Fruit fly (Drosophila melanogaster) whole organism, prepupa: ENCODE data around the gene scpr-C.

ENCODE experiments used
- Blimp-1 ChIP-seq: fragments of 200-800 bp; sonication (Bioruptor generic); optimal IDR thresholded peaks from 3 replicates; lab custom pipeline; 2017; ENCODE audit warnings: missing biosample characterization, missing genetic modification characterization, mild to moderate bottlenecking, moderate library complexity, missing genetic modification reagents
- CG10631 ChIP-seq: fragments of 200-800 bp; sonication (Bioruptor generic); optimal IDR thresholded peaks from 2 replicates; lab custom pipeline; 2016; ENCODE audit warnings: missing biosample characterization, missing genetic modification characterization
- CG10669 ChIP-seq: fragments of 200-800 bp; sonication (Bioruptor generic); optimal IDR thresholded peaks from 3 replicates; lab custom pipeline; 2018; ENCODE audit warnings: missing biosample characterization, mild to moderate bottlenecking, missing genetic modification characterization, moderate library complexity
- CG11294 ChIP-seq: fragments of 200-800 bp; sonication (Bioruptor generic); IDR thresholded peaks from 2 replicates; pipeline ENCODE4 v1.3.6; 2022; ENCODE audit warnings: missing biosample characterization, missing genetic modification characterization
- CG11762 ChIP-seq: fragments of 200-800 bp; sonication (Bioruptor generic); optimal IDR thresholded peaks from 3 replicates; lab custom pipeline; 2016; ENCODE audit warnings: missing biosample characterization, missing genetic modification characterization; ENCODE audit not compliant: insufficient read depth
- CG15336 ChIP-seq: fragments of 200-800 bp; sonication (Bioruptor generic); IDR thresholded peaks from 2 replicates; pipeline ENCODE4 v1.3.6; 2022; ENCODE audit warnings: missing biosample characterization, missing genetic modification characterization
- CG1621 ChIP-seq: fragments of 200-800 bp; sonication (Bioruptor generic); optimal IDR thresholded peaks from 3 replicates; lab custom pipeline; 2018; ENCODE audit warnings: missing biosample characterization, mild to moderate bottlenecking, missing genetic modification characterization
- CG3032 ChIP-seq: fragments of 200-800 bp; optimal IDR thresholded peaks from 2 replicates; lab custom pipeline; 2019; ENCODE audit warnings: missing biosample characterization, mild to moderate bottlenecking, missing genetic modification characterization, moderate library complexity
- CG32006 ChIP-seq: fragments of 200-800 bp; sonication (Bioruptor generic); optimal IDR thresholded peaks from 3 replicates; lab custom pipeline; 2017; ENCODE audit warnings: missing biosample characterization, mild to moderate bottlenecking, missing genetic modification characterization
- CG34406 ChIP-seq: fragments of 200-800 bp; sonication (Bioruptor generic); optimal IDR thresholded peaks from 3 replicates; lab custom pipeline; 2016; ENCODE audit warnings: missing biosample characterization, missing genetic modification characterization
- CG3919 ChIP-seq: fragments of 200-800 bp; sonication (Bioruptor generic); optimal IDR thresholded peaks from 3 replicates; lab custom pipeline; 2016; ENCODE audit warnings: missing biosample characterization, missing genetic modification characterization
- CG4318 ChIP-seq: fragments of 200-800 bp; sonication (Bioruptor generic); optimal IDR thresholded peaks from 3 replicates; lab custom pipeline; 2017; ENCODE audit warnings: missing biosample characterization, mild to moderate bottlenecking, missing genetic modification characterization
- CG6163 ChIP-seq: fragments of 200-800 bp; sonication (Bioruptor generic); IDR thresholded peaks from 3 replicates; pipeline ENCODE4 v1.3.6; 2022; ENCODE audit warnings: missing biosample characterization, missing genetic modification characterization
- CG6276 ChIP-seq: fragments of 200-800 bp; sonication (Bioruptor generic); optimal IDR thresholded peaks from 2 replicates; lab custom pipeline; 2017; ENCODE audit warnings: missing biosample characterization, mild to moderate bottlenecking, missing genetic modification characterization
- CG6792 ChIP-seq: fragments of 200-800 bp; sonication (Bioruptor generic); optimal IDR thresholded peaks from 3 replicates; lab custom pipeline; 2016; ENCODE audit warnings: missing biosample characterization, missing genetic modification characterization
- CG6854 ChIP-seq: fragments of 200-800 bp; sonication (Bioruptor generic); optimal IDR thresholded peaks from 2 replicates; lab custom pipeline; 2017; ENCODE audit warnings: missing biosample characterization, mild to moderate bottlenecking, missing genetic modification characterization
- CG7368 ChIP-seq: fragments of 200-800 bp; sonication (Bioruptor generic); optimal IDR thresholded peaks from 3 replicates; lab custom pipeline; 2016; ENCODE audit warnings: missing biosample characterization, missing genetic modification characterization
- CG8119 ChIP-seq: fragments of 200-800 bp; sonication (Bioruptor generic); IDR thresholded peaks from 3 replicates; pipeline ENCODE4 v1.3.6; 2022; ENCODE audit warnings: missing biosample characterization, missing genetic modification characterization
- CG8319 ChIP-seq: fragments of 200-800 bp; sonication (Bioruptor generic); optimal IDR thresholded peaks from 3 replicates; lab custom pipeline; 2016; ENCODE audit warnings: missing biosample characterization, missing genetic modification characterization
- CG8632 ChIP-seq: fragments of 200-800 bp; sonication (Bioruptor generic); optimal IDR thresholded peaks from 3 replicates; lab custom pipeline; 2016; ENCODE audit warnings: missing biosample characterization, missing genetic modification characterization
- CG9139 ChIP-seq: fragments of 200-800 bp; sonication (Bioruptor generic); optimal IDR thresholded peaks from 3 replicates; lab custom pipeline; 2017; ENCODE audit warnings: missing biosample characterization, mild to moderate bottlenecking, missing genetic modification characterization
- Eip93F ChIP-seq: fragments of 200-800 bp; sonication (Bioruptor generic); optimal IDR thresholded peaks from 2 replicates; lab custom pipeline; 2016; ENCODE audit warnings: missing biosample characterization, mild to moderate bottlenecking, missing genetic modification characterization
- Ets21C ChIP-seq: fragments of 200-800 bp; sonication (Bioruptor generic); optimal IDR thresholded peaks from 3 replicates; lab custom pipeline; 2016; ENCODE audit warnings: missing biosample characterization, missing genetic modification characterization
- Ets96B ChIP-seq: fragments of 200-800 bp; optimal IDR thresholded peaks from 2 replicates; lab custom pipeline; 2019; ENCODE audit warnings: missing biosample characterization, mild to moderate bottlenecking, missing genetic modification characterization, moderate library complexity
- Hr38 ChIP-seq: sonication (Bioruptor generic); optimal IDR thresholded peaks from 2 replicates; lab custom pipeline; 2016; ENCODE audit warnings: missing biosample characterization, missing genetic modification characterization
- Hr39 ChIP-seq: fragments of 200-800 bp; sonication (Bioruptor generic); optimal IDR thresholded peaks from 2 replicates; lab custom pipeline; 2016; ENCODE audit warnings: missing biosample characterization, missing genetic modification characterization
- Lpt ChIP-seq: fragments of 200-800 bp; sonication (Bioruptor generic); optimal IDR thresholded peaks from 3 replicates; lab custom pipeline; 2016; ENCODE audit warnings: missing biosample characterization, missing genetic modification characterization
- OdsH ChIP-seq: fragments of 200-800 bp; sonication (Bioruptor generic); optimal IDR thresholded peaks from 3 replicates; lab custom pipeline; 2016; ENCODE audit warnings: missing biosample characterization, missing genetic modification characterization
- Sox102F ChIP-seq: fragments of 200-800 bp; sonication (Bioruptor generic); optimal IDR thresholded peaks from 2 replicates; lab custom pipeline; 2016; ENCODE audit warnings: missing biosample characterization, mild to moderate bottlenecking, missing genetic modification characterization
- achi ChIP-seq: fragments of 200-800 bp; sonication (Bioruptor generic); optimal IDR thresholded peaks from 3 replicates; lab custom pipeline; 2016; ENCODE audit warnings: missing biosample characterization, missing genetic modification characterization
- acj6 ChIP-seq: fragments of 200-800 bp; sonication (Bioruptor generic); optimal IDR thresholded peaks from 3 replicates; lab custom pipeline; 2016; ENCODE audit warnings: missing biosample characterization, missing genetic modification characterization
- cyc ChIP-seq: fragments of 200-800 bp; sonication (Bioruptor generic); optimal IDR thresholded peaks from 3 replicates; lab custom pipeline; 2016; ENCODE audit warnings: missing biosample characterization, missing genetic modification characterization
- dac ChIP-seq: fragments of 200-800 bp; sonication (Bioruptor generic); optimal IDR thresholded peaks from 2 replicates; lab custom pipeline; 2017; ENCODE audit warnings: missing biosample characterization, mild to moderate bottlenecking, missing genetic modification characterization
- dsx ChIP-seq: fragments of 200-800 bp; optimal IDR thresholded peaks from 3 replicates; lab custom pipeline; 2019; ENCODE audit warnings: missing biosample characterization, mild to moderate bottlenecking, missing genetic modification characterization, moderate library complexity; ENCODE audit not compliant: poor library complexity, severe bottlenecking
- eg ChIP-seq: fragments of 200-800 bp; sonication (Bioruptor generic); IDR thresholded peaks from 3 replicates; pipeline ENCODE4 v1.3.6; 2022; ENCODE audit warnings: missing biosample characterization, missing genetic modification characterization
- esn ChIP-seq: fragments of 200-800 bp; sonication (Bioruptor generic); optimal IDR thresholded peaks from 2 replicates; lab custom pipeline; 2016; ENCODE audit warnings: missing biosample characterization, mild to moderate bottlenecking, missing genetic modification characterization, moderate library complexity
- fd85E ChIP-seq: fragments of 200-800 bp; sonication (Bioruptor generic); optimal IDR thresholded peaks from 3 replicates; lab custom pipeline; 2016; ENCODE audit warnings: missing biosample characterization, missing genetic modification characterization
- fkh ChIP-seq: fragments of 200-800 bp; sonication (Bioruptor generic); optimal IDR thresholded peaks from 3 replicates; lab custom pipeline; 2017; ENCODE audit warnings: missing biosample characterization, mild to moderate bottlenecking, missing genetic modification characterization, moderate library complexity
- lz ChIP-seq: fragments of 200-800 bp; sonication (Bioruptor generic); optimal IDR thresholded peaks from 3 replicates; lab custom pipeline; 2016; ENCODE audit warnings: missing biosample characterization, missing genetic modification characterization
- net ChIP-seq: fragments of 200-800 bp; sonication (Bioruptor generic); optimal IDR thresholded peaks from 3 replicates; lab custom pipeline; 2016; ENCODE audit warnings: missing biosample characterization, missing genetic modification characterization
- pdm3 ChIP-seq: fragments of 200-800 bp; sonication (Bioruptor generic); optimal IDR thresholded peaks from 3 replicates; lab custom pipeline; 2016; ENCODE audit warnings: missing biosample characterization, missing genetic modification characterization
- spab ChIP-seq: fragments of 200-800 bp; sonication (Bioruptor generic); optimal IDR thresholded peaks from 2 replicates; lab custom pipeline; 2017; ENCODE audit warnings: missing biosample characterization, mild to moderate bottlenecking, missing genetic modification characterization, missing genetic modification reagents
- svp ChIP-seq: fragments of 200-800 bp; sonication (Bioruptor generic); peaks from one replicate; lab custom pipeline; 2016; ENCODE audit warnings: missing biosample characterization, missing genetic modification characterization
- topi ChIP-seq: fragments of 200-800 bp; sonication (Bioruptor generic); optimal IDR thresholded peaks from 3 replicates; lab custom pipeline; 2016; ENCODE audit warnings: missing biosample characterization, missing genetic modification characterization
- vri ChIP-seq: fragments of 200-800 bp; sonication (Bioruptor generic); optimal IDR thresholded peaks from 3 replicates; lab custom pipeline; 2016; ENCODE audit warnings: missing biosample characterization, mild to moderate bottlenecking, missing genetic modification characterization

The scpr-C gene

DNA sequence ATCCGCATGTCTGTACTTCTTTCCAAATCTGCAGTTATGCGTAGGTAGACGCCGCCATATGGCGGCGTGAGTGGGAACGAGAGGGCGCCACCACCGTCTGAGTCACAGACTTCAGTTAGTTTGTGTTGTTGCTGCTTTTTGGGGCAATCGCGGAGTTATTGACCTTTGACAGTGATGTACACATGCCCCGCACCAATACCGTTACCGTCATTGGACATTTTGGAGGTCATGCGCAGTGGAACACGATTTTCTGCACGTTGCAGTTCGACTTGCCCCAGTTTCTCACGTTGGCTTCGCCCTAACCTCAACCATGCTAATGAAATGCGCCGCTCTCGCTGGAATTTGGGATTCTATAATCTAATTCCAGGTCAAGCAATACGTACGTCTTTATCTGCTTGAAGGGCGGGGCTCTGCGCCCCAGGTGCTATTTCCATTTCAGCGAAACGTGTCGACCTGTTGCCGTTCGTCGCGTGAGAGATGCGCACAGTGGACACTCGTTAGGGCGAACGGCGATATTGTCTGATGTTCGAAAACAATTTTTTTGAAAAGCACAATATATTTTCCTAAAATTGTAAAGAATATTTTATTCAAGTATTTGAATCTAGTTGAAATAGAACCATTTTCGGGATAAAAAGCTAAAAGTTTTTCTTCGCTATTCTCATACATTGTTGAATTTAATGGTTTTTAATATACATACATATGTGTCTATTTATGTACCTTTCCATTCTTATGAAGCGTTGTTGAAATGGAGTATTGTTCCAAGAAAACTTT, 13.8 kb upstream of the scpr-C start (continued):
- TF ChIP-seq Hr38: no peak
- peak; percentile 81 for TF ChIP-seq Hr39 (GFP tag; lab: Kevin White, UChicago)
- no peak for TF ChIP-seq spab (GFP tag; lab: Kevin White, UChicago)
- TF ChIP-seq CG34406 (GFP tag; lab: Kevin White, UChicago): peak; percentile 48
- TF ChIP-seq Ets96B: peak; percentile 42
- peak; percentile 68 for TF ChIP-seq OdsH (GFP tag; lab: Kevin White, UChicago)
- peak; percentile 28 for TF ChIP-seq Blimp-1 (GFP tag; lab: Kevin White, UChicago)
- TF ChIP-seq CG3032 (tag; lab: Kevin White, UChicago): peak; percentile 49
- peak; percentile 83 for TF ChIP-seq lz (GFP tag; lab: Kevin White, UChicago)
- TF ChIP-seq Lpt (GFP tag; lab: Kevin White, UChicago): peak; percentile 36
- peak; percentile 75 for TF ChIP-seq cyc
- peak; percentile 79 for TF ChIP-seq topi (GFP tag; lab: Kevin White, UChicago)
- peak; percentile 43 for TF ChIP-seq CG7368 (GFP tag; lab: Kevin White, UChicago)
- TF ChIP-seq vri (GFP tag; lab: Kevin White, UChicago): peak; percentile 39
- TF ChIP-seq achi: peak; percentile 67
- peak; percentile 57 for TF ChIP-seq CG6792 (GFP tag; lab: Kevin White, UChicago)
- no peak for TF ChIP-seq fd85E (GFP tag; lab: Kevin White, UChicago)
- TF ChIP-seq CG10669 (GFP tag; lab: Kevin White, UChicago): peak; percentile 53
- TF ChIP-seq Eip93F (GFP tag; lab: Kevin White, UChicago): peak; percentile 8
- TF ChIP-seq CG8119: peak; percentile 53; the same call in 2 of the 3 replicates
- no peak for TF ChIP-seq CG9139 (GFP tag; lab: Kevin White, UChicago)
- no peak for TF ChIP-seq CG4318 (GFP tag; lab: Kevin White, UChicago)
- TF ChIP-seq CG6163 (GFP tag; lab: Robert Waterston, UW): peak; percentile 70
- TF ChIP-seq dsx (GFP tag; lab: Kevin White, UChicago): peak; percentile 12
- TF ChIP-seq acj6 (GFP tag; lab: Kevin White, UChicago): peak; percentile 64
- no peak for TF ChIP-seq CG6276 (GFP tag; lab: Kevin White, UChicago)
- no peak for TF ChIP-seq fkh
- TF ChIP-seq, all 60 proteins: peak for 49

DNA sequence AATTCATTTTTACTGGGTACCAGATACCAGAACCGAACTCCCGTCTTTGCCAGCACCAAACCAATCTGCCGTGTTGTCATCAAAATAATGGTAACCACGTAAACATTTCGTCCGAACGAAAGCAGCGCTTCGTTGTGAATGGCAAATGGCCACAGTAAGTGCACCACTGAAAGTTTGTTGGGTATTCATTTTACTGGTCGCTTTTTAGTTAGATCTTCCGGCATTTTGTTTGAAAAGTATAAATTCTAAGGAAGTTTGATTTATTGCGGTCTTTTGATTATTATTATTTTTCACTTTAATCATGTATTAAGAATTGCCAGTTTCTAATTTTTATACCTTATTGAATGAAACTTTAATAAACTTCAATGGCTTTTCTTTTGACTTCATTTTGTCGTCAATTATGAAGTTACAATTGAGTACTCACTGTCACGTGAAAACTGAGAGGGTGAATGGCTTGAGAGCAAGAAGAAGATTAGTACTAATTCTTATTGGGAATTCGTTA, 10.8 kb upstream of the scpr-C start, which contains the start of gene ZnT86D:
Gene ZnT86D (minus strand): TSS at position 91 of the 502 bp plus-strand sequence.
- TF ChIP-seq topi (GFP tag; lab: Kevin White, UChicago): peak; percentile 78
- no peak for TF ChIP-seq CG6276 (GFP tag; lab: Kevin White, UChicago)
- no peak for TF ChIP-seq Hr38
- peak; percentile 74 for TF ChIP-seq CG32006 (GFP tag; lab: Kevin White, UChicago)
- peak; percentile 40 for TF ChIP-seq fkh
- no peak for TF ChIP-seq CG7368 (GFP tag; lab: Kevin White, UChicago)
- TF ChIP-seq CG8319 (GFP tag; lab: Kevin White, UChicago): no peak
- TF ChIP-seq CG11762 (GFP tag; lab: Kevin White, UChicago): peak; percentile 34
- peak; percentile 64 for TF ChIP-seq achi
- peak; percentile 75 for TF ChIP-seq Hr39 (GFP tag; lab: Kevin White, UChicago)
- peak; percentile 35 for TF ChIP-seq Blimp-1 (GFP tag; lab: Kevin White, UChicago)
- peak; percentile 76 for TF ChIP-seq cyc
- no peak for TF ChIP-seq CG8632 (GFP tag; lab: Kevin White, UChicago)
- peak; percentile 62 for TF ChIP-seq CG3919 (GFP tag; lab: Kevin White, UChicago)
- peak; percentile 61 for TF ChIP-seq eg
- TF ChIP-seq CG6854 (GFP tag; lab: Kevin White, UChicago): peak; percentile 51
- TF ChIP-seq Ets21C (GFP tag; lab: Kevin White, UChicago): peak; percentile 58
- TF ChIP-seq CG34406 (GFP tag; lab: Kevin White, UChicago): peak; percentile 50
- TF ChIP-seq net (GFP tag; lab: Kevin White, UChicago): peak; percentile 44
- TF ChIP-seq CG11294 (GFP tag; lab: Robert Waterston, UW): peak; percentile 47; the same call in 1 of the 2 replicates
- TF ChIP-seq CG6163 (GFP tag; lab: Robert Waterston, UW): 0 out of 3 replicates have a peak, but pooled peaks have one; percentile 29
- TF ChIP-seq CG8119: peak; percentile 51; the same call in 2 of the 3 replicates
- TF ChIP-seq esn (GFP tag; lab: Kevin White, UChicago): peak; percentile 83
- TF ChIP-seq CG10669 (GFP tag; lab: Kevin White, UChicago): peak; percentile 65
- TF ChIP-seq Sox102F (GFP tag; lab: Kevin White, UChicago): peak; percentile 76
- no peak for TF ChIP-seq fd85E (GFP tag; lab: Kevin White, UChicago)
- peak; percentile 56 for TF ChIP-seq vri (GFP tag; lab: Kevin White, UChicago)
- peak; percentile 76 for TF ChIP-seq CG10631 (GFP tag; lab: Kevin White, UChicago)
- peak; percentile 45 for TF ChIP-seq CG1621 (tag; lab: Kevin White, UChicago)
- no peak for TF ChIP-seq svp (GFP tag; lab: Kevin White, UChicago)
- TF ChIP-seq dac (GFP tag; lab: Kevin White, UChicago): peak; percentile 22
- no peak for TF ChIP-seq Lpt (GFP tag; lab: Kevin White, UChicago)
- TF ChIP-seq pdm3 (GFP tag; lab: Kevin White, UChicago): peak; percentile 69
- no peak for TF ChIP-seq CG9139 (GFP tag; lab: Kevin White, UChicago)
- TF ChIP-seq CG15336 (GFP tag; lab: Robert Waterston, UW): peak; percentile 60
